Worm (Caenorhabditis elegans) whole organism, mixed stage, embryonic: ENCODE data around the gene C45B2.2.

Source experiments
- flh-1 ChIP-seq: fragments of 200-800 bp; sonication (Bioruptor generic); optimal IDR thresholded peaks from 2 replicates; lab custom pipeline; 2018; ENCODE audit warnings: mild to moderate bottlenecking, missing genetic modification characterization, moderate library complexity, missing compliant biosample characterization
- ham-2 ChIP-seq: fragments of 200-800 bp; sonication (Bioruptor generic); optimal IDR thresholded peaks from 2 replicates; lab custom pipeline; 2018; ENCODE audit warnings: mild to moderate bottlenecking, missing genetic modification characterization, missing compliant biosample characterization
- lin-13 ChIP-seq: fragments of 150-350 bp; optimal IDR thresholded peaks from 2 replicates; lab custom pipeline; 2014; ENCODE audit warnings: missing biosample characterization, missing genetic modification characterization
- nhr-237 ChIP-seq: fragments of 150-350 bp; optimal IDR thresholded peaks from 2 replicates; lab custom pipeline; 2014; ENCODE audit warnings: missing biosample characterization, missing genetic modification characterization
- nhr-76 ChIP-seq: sonication (generic microtip); optimal IDR thresholded peaks from 2 replicates; lab custom pipeline; 2017; ENCODE audit warnings: missing biosample characterization, missing genetic modification characterization
- unc-62 ChIP-seq: fragments of 150-350 bp; optimal IDR thresholded peaks from 2 replicates; lab custom pipeline; 2014; ENCODE audit warnings: missing biosample characterization, missing genetic modification reagents, missing genetic modification characterization

- peak; percentile 47 for TF ChIP-seq ham-2
- no peak for TF ChIP-seq unc-62 (GFP tag; lab: Kevin White, UChicago)
- TF ChIP-seq nhr-76: no peak
- no peak for TF ChIP-seq nhr-237 (tag; lab: Kevin White, UChicago)
- TF ChIP-seq flh-1 (GFP tag; lab: Kevin White, UChicago): no peak
- no peak for TF ChIP-seq lin-13 (tag; lab: Kevin White, UChicago)
Measured at ce11 chrX:6050849-6051248, 33.7 kb upstream of the C45B2.2 start.
